Worm (Caenorhabditis elegans): Measurements from ENCODE around the gene lmtr-5.

The lmtr-5 gene

DNA sequence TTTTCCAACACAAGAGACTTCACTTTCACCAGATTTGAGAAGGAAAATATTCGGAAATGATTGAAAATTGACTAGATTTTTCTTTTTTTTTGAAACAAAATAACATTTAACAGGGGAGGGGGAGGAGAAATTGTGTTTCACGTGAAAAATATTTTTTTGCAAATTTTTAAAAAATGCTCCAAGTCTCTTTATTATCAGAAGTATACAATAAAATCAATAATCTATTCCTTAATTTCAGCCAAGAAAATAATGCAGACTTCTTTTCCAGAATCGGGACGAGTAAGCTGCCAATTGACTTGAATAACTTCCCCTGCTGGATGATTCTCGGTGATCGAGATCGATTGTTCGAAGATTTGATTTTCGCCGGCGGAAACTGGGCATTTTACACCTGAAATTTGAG is 14.8 kb downstream of the lmtr-5 start, which contains the start of gene R148.7:
R148.7 (minus strand) TSS at position 101 of the 400 bp plus-strand sequence.
- TF ChIP-seq F13H6.1 (tag; optimal IDR thresholded peaks at IDR 0.05), result no peak
- TF ChIP-seq Y55F3AM.14 (GFP tag; optimal IDR thresholded peaks at IDR 0.05), result no peak
- no peak for TF ChIP-seq zag-1 (tag; optimal IDR thresholded peaks at IDR 0.05)

DNA sequence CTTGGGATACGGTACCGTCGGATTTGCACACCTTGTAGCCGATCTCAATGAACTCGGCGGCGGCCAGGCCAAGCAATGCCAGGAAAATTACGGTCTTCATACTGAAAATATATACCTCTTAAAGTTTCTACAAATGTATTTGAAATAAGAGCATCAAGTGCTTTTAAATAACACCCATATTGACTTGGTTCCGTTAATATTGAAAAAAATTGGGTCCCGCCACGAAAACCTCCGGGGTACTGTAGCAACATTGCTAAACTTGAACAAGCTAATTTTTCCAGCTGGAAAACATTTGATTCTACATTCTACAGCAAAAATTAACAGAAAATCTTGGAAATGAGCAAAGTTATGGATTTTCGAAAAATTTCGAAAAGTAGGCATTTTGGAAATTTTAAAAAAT is 15.9 kb downstream of the lmtr-5 start, which contains the start of gene heh-1:
heh-1 (minus strand) TSS at position 101 of the 400 bp plus-strand sequence.
- TF ChIP-seq nhr-21 (tag; optimal IDR thresholded peaks at IDR 0.05), result no peak
- TF ChIP-seq skn-1 (tag; optimal IDR thresholded peaks at IDR 0.05), result no peak
- TF ChIP-seq egl-27 (tag; optimal IDR thresholded peaks at IDR 0.05), result no peak
- no peak for TF ChIP-seq Y55F3AM.14 (GFP tag; optimal IDR thresholded peaks at IDR 0.05)
- no peak for TF ChIP-seq ama-1 (optimal IDR thresholded peaks at IDR 0.05)
- no peak for TF ChIP-seq ceh-16 (tag; optimal IDR thresholded peaks at IDR 0.05)
- TF ChIP-seq nhr-12 (tag; optimal IDR thresholded peaks at IDR 0.05), result no peak
- no peak for TF ChIP-seq ztf-11 (tag; optimal IDR thresholded peaks at IDR 0.05)

DNA sequence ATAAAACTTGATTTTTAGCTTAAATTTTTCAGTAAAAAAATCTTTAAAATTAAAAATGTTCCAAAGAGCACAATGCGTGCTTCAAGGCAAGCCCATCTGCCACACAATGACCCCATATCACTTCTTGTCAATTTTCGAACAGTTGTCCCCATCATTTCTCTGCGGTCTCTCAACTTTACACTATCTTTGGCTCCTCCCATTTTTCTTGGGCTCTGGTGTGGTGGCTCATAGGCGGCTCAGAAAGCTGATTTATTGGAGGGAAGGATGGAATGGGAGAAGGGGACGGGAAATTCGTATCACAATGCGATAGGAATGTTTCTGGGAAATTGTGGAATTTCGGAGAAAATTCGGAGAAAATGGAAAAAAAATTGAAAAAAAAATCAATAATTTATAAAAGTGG is 17.1 kb downstream of the lmtr-5 start:
- TF ChIP-seq Y55F3AM.14 (GFP tag; optimal IDR thresholded peaks at IDR 0.05) (no peak), snpc-4 (tag; optimal IDR thresholded peaks at IDR 0.05) (no peak), ZK546.5 (tag; optimal IDR thresholded peaks at IDR 0.05) (no peak), unc-55 (GFP tag; optimal IDR thresholded peaks at IDR 0.05) (no peak), alr-1 (tag; optimal IDR thresholded peaks at IDR 0.05) (no peak), gmeb-1 (tag; optimal IDR thresholded peaks at IDR 0.05) (no peak), mab-5 (tag; optimal IDR thresholded peaks at IDR 0.05) (peak; percentile 18), nhr-23 (tag; optimal IDR thresholded peaks at IDR 0.05) (no peak), zag-1 (tag; optimal IDR thresholded peaks at IDR 0.05) (no peak), nhr-77 (tag; optimal IDR thresholded peaks at IDR 0.05) (no peak), ceh-16 (tag; optimal IDR thresholded peaks at IDR 0.05) (no peak), unc-62 (GFP tag; optimal IDR thresholded peaks at IDR 0.05) (no peak), ztf-11 (tag; optimal IDR thresholded peaks at IDR 0.05) (no peak), lsy-2 (tag; optimal IDR thresholded peaks at IDR 0.05) (peak in 1 of 2 experiments; percentile 16), egl-27 (tag; optimal IDR thresholded peaks at IDR 0.05) (no peak), mdl-1 (tag; optimal IDR thresholded peaks at IDR 0.05) (no peak), dmd-4 (tag; optimal IDR thresholded peaks at IDR 0.05) (no peak), elt-1 (tag; optimal IDR thresholded peaks at IDR 0.05) (no peak), nhr-11 (tag; optimal IDR thresholded peaks at IDR 0.05) (no peak), sem-4 (tag; optimal IDR thresholded peaks at IDR 0.05) (no peak), F13H6.1 (tag; optimal IDR thresholded peaks at IDR 0.05) (peak; percentile 13), crh-2 (tag; optimal IDR thresholded peaks at IDR 0.05) (no peak), nhr-129 (tag; optimal IDR thresholded peaks at IDR 0.05) (peak; percentile 43), nhr-12 (tag; optimal IDR thresholded peaks at IDR 0.05) (no peak), mbf-1 (tag; optimal IDR thresholded peaks at IDR 0.05) (no peak), nhr-237 (tag; optimal IDR thresholded peaks at IDR 0.05) (no peak), fos-1 (tag; optimal IDR thresholded peaks at IDR 0.05) (no peak), lin-11 (tag; optimal IDR thresholded peaks at IDR 0.05) (no peak), nhr-21 (tag; optimal IDR thresholded peaks at IDR 0.05) (no peak)

DNA sequence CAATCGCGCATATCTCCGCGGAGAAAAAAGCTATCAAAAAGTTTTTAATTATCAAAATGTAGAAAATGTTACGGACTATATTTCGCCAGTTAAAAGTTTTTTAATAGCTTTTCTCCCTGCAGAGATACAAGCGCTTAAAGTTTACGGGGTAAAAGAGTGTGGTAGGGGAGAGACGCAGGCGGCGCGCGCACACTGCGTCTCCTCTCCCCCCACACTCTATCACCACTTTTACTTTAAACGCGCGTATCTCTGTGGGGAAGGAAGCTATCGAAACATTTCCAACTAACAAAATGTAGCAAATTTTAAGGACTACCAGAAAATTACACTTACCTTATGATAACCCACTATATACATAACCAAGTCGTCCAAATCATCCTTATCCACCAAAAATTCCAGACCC is 20.1 kb downstream of the lmtr-5 start:
- TF ChIP-seq nhr-6 (tag; optimal IDR thresholded peaks at IDR 0.05) (no peak), peb-1 (tag; optimal IDR thresholded peaks at IDR 0.05) (no peak), nhr-129 (tag; optimal IDR thresholded peaks at IDR 0.05) (no peak), nhr-10 (tag; optimal IDR thresholded peaks at IDR 0.05) (no peak), sem-4 (tag; optimal IDR thresholded peaks at IDR 0.05) (no peak), nhr-25 (tag; optimal IDR thresholded peaks at IDR 0.05) (no peak), snpc-4 (tag; optimal IDR thresholded peaks at IDR 0.05) (no peak), zag-1 (tag; optimal IDR thresholded peaks at IDR 0.05) (no peak), ztf-4 (tag; optimal IDR thresholded peaks at IDR 0.05) (no peak), nhr-237 (tag; optimal IDR thresholded peaks at IDR 0.05) (no peak), ama-1 (optimal IDR thresholded peaks at IDR 0.05) (no peak), nhr-11 (tag; optimal IDR thresholded peaks at IDR 0.05) (no peak), mab-5 (tag; optimal IDR thresholded peaks at IDR 0.05) (no peak), Y55F3AM.14 (GFP tag; optimal IDR thresholded peaks at IDR 0.05) (no peak), sma-3 (GFP tag; optimal IDR thresholded peaks at IDR 0.05) (no peak), lin-13 (GFP tag; optimal IDR thresholded peaks at IDR 0.05) (no peak), dmd-4 (tag; optimal IDR thresholded peaks at IDR 0.05) (no peak), aly-2 (tag; optimal IDR thresholded peaks at IDR 0.05) (no peak)

Data from whole organism, L2 larva.